Fruit fly (Drosophila melanogaster): ENCODE results near the gene PTPMT1.

The PTPMT1 gene

DNA sequence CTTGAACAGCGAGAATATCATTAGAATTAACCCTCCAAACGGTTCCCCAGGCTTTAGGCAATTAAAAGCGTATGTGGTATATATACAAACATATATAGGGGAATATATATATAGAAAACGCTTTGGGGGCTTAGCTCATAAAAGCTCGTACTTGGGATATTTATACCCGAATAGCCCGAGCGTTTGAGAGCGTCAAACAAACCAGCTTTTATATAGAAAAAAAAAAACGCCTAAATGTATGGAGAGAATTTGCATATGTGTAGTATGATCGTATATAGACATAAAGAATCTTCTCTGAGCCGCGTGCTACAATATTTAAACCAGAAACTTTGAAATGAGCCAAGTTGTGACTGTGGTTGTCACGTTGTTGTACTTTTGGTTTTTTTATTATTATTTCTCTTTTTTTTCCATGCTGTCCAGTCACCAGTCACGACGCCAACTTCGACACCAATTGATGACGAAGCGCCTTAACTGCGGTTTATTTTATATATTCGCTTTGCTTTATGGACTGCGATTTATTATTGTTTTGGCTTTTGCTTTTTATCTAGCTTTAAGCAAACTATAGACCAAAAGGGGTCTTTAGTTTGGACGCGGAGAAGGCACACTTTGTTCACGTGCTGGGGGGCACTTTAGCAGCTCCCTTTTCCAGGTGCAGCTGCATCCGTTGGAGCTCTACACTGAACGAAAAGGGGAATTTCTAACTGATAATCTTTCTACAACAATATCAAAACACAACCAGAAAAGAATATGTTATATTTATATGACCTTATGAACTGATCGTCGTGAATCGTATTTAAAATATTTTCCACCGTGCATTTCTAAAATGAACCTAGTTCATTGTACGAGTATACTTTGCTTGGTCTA is 28.9 kb downstream of the PTPMT1 start (continued):
- TF ChIP-seq CG2202 (tag; optimal IDR thresholded peaks at IDR 0.05): no peak
- TF ChIP-seq Xbp1 (GFP tag; optimal IDR thresholded peaks at IDR 0.05): no peak
- TF ChIP-seq HLHmδ (GFP tag; optimal IDR thresholded peaks at IDR 0.05): no peak
- no peak for TF ChIP-seq Bgb (GFP tag; IDR thresholded peaks at IDR 0.05; ENCODE audit: partially characterized antibody)
- no peak for TF ChIP-seq Mrtf (GFP tag; IDR thresholded peaks at IDR 0.05)
- no peak for TF ChIP-seq CG32532 (GFP tag; IDR thresholded peaks at IDR 0.05)
- TF ChIP-seq BtbVII (GFP tag; optimal IDR thresholded peaks at IDR 0.05): no peak
- no peak for TF ChIP-seq ap (GFP tag; IDR thresholded peaks at IDR 0.05)
- no peak for TF ChIP-seq zfh2 (GFP tag; optimal IDR thresholded peaks at IDR 0.05)
- TF ChIP-seq cwo (GFP tag; optimal IDR thresholded peaks at IDR 0.05): peak; percentile 36
- TF ChIP-seq Vsx1 (GFP tag; optimal IDR thresholded peaks at IDR 0.05): no peak
- TF ChIP-seq B-H2 (GFP tag; optimal IDR thresholded peaks at IDR 0.05): no peak
- no peak for TF ChIP-seq nerfin-2 (GFP tag; IDR thresholded peaks at IDR 0.05; ENCODE audit: partially characterized antibody)
- no peak for TF ChIP-seq psq (GFP tag; optimal IDR thresholded peaks at IDR 0.05)
- TF ChIP-seq ATbp (GFP tag; optimal IDR thresholded peaks at IDR 0.05): no peak
- TF ChIP-seq CoRest (tag; optimal IDR thresholded peaks at IDR 0.05): no peak
- TF ChIP-seq CG2678 (tag; optimal IDR thresholded peaks at IDR 0.05): peak; percentile 6
- TF ChIP-seq eyg (GFP tag; optimal IDR thresholded peaks at IDR 0.05): no peak
- TF ChIP-seq Scr (GFP tag; IDR thresholded peaks at IDR 0.05; ENCODE audit: partially characterized antibody): no peak
- TF ChIP-seq Dip2 (GFP tag; IDR thresholded peaks at IDR 0.05): no peak
- no peak for TF ChIP-seq Antp (GFP tag; optimal IDR thresholded peaks at IDR 0.05)
- 0 out of 4 replicates have a peak, but pooled peaks have one; percentile 61 for TF ChIP-seq chinmo (GFP tag; IDR thresholded peaks at IDR 0.05; ENCODE audit: partially characterized antibody)
- peak; percentile 78 for TF ChIP-seq Xrp1 (GFP tag; IDR thresholded peaks at IDR 0.05)
- TF ChIP-seq seq (GFP tag; IDR thresholded peaks at IDR 0.05): no peak
- TF ChIP-seq kni (GFP tag; optimal IDR thresholded peaks at IDR 0.05): no peak
- no peak for TF ChIP-seq NC2α (GFP tag; optimal IDR thresholded peaks at IDR 0.05)
- TF ChIP-seq CG2129 (GFP tag; IDR thresholded peaks at IDR 0.05; ENCODE audit: partially characterized antibody): no peak
- no peak for TF ChIP-seq CG18476 (GFP tag; optimal IDR thresholded peaks at IDR 0.05)
- no peak for TF ChIP-seq Ada2b (GFP tag; IDR thresholded peaks at IDR 0.05)
- TF ChIP-seq lov (optimal IDR thresholded peaks at IDR 0.05): no peak
- 0 out of 3 replicates have a peak, but pooled peaks have one; percentile 57 for TF ChIP-seq lov (GFP tag; IDR thresholded peaks at IDR 0.05)
- no peak for TF ChIP-seq pb (GFP tag; optimal IDR thresholded peaks at IDR 0.05)
- TF ChIP-seq CTCF (GFP tag; optimal IDR thresholded peaks at IDR 0.05): no peak
- TF ChIP-seq sim (GFP tag; IDR thresholded peaks at IDR 0.05): peak; percentile 52; the same call in 1 of the 2 replicates
- TF ChIP-seq pnt (GFP tag; optimal IDR thresholded peaks at IDR 0.05): peak; percentile 19
- TF ChIP-seq CG14441 (GFP tag; IDR thresholded peaks at IDR 0.05): no peak
- TF ChIP-seq CG3065 (GFP tag; optimal IDR thresholded peaks at IDR 0.05): no peak
- peak; percentile 45; the same call in 1 of the 3 replicates for TF ChIP-seq zfh1 (GFP tag; IDR thresholded peaks at IDR 0.05)
- TF ChIP-seq crol (GFP tag; IDR thresholded peaks at IDR 0.05): no peak
- TF ChIP-seq CG18619 (GFP tag; optimal IDR thresholded peaks at IDR 0.05): no peak
- TF ChIP-seq CG17829 (tag; optimal IDR thresholded peaks at IDR 0.05): peak; percentile 60
- TF ChIP-seq Lim3 (GFP tag; IDR thresholded peaks at IDR 0.05): no peak
- TF ChIP-seq CG34224 (GFP tag; IDR thresholded peaks at IDR 0.05; ENCODE audit: partially characterized antibody): no peak
- no peak for TF ChIP-seq CG8765 (GFP tag; IDR thresholded peaks at IDR 0.05)
- TF ChIP-seq Hmx (GFP tag; optimal IDR thresholded peaks at IDR 0.05): no peak
- TF ChIP-seq lola (GFP tag; optimal IDR thresholded peaks at IDR 0.05): no peak
- TF ChIP-seq Drgx (GFP tag; IDR thresholded peaks at IDR 0.05): peak; percentile 66
- no peak for TF ChIP-seq CG12659 (GFP tag; optimal IDR thresholded peaks at IDR 0.05)
- peak; percentile 50 for TF ChIP-seq CG10979 (tag; optimal IDR thresholded peaks at IDR 0.05)
- TF ChIP-seq CG13894 (tag; optimal IDR thresholded peaks at IDR 0.05): peak; percentile 83
